Worm (Caenorhabditis elegans) whole organism, L1 larva: Measurements from ENCODE around the gene pho-10.

ENCODE experiments used
- ama-1 ChIP-seq: fragments of 150-350 bp; optimal IDR thresholded peaks from 2 replicates; lab custom pipeline; 2014
- fkh-10 ChIP-seq: sonication (generic microtip); optimal IDR thresholded peaks from 2 replicates; lab custom pipeline; 2017; ENCODE audit warnings: missing biosample characterization, missing genetic modification reagents, missing genetic modification characterization
- lin-35 ChIP-seq, 2 experiments: fragments of 150-350 bp; optimal IDR thresholded peaks; 2 replicates each; lab custom pipeline; 2014; ENCODE audit warnings: missing biosample characterization in 2 of 2, missing genetic modification characterization in 2 of 2, missing genetic modification reagents in 2 of 2
- lin-39 ChIP-seq: fragments of 150-350 bp; optimal IDR thresholded peaks from 2 replicates; lab custom pipeline; 2014; ENCODE audit warnings: missing biosample characterization, missing genetic modification reagents, missing genetic modification characterization
- mdl-1 ChIP-seq, 2 experiments: fragments of 150-350 bp; optimal IDR thresholded peaks; 2 replicates each; lab custom pipeline; 2014 to 2017; ENCODE audit warnings: missing biosample characterization in 2 of 2, missing genetic modification characterization in 2 of 2, inconsistent platforms in 1 of 2
- nhr-11 ChIP-seq: fragments of 150-350 bp; optimal IDR thresholded peaks from 2 replicates; lab custom pipeline; 2014; ENCODE audit warnings: missing biosample characterization, missing genetic modification characterization
- nhr-12 ChIP-seq: sonication (generic microtip); optimal IDR thresholded peaks from 2 replicates; lab custom pipeline; 2017; ENCODE audit warnings: missing biosample characterization, missing genetic modification characterization
- nhr-28 ChIP-seq: fragments of 150-350 bp; optimal IDR thresholded peaks from 2 replicates; lab custom pipeline; 2014; ENCODE audit warnings: missing biosample characterization, missing genetic modification characterization
- rnt-1 ChIP-seq: sonication (generic microtip); optimal IDR thresholded peaks from 2 replicates; lab custom pipeline; 2016; ENCODE audit warnings: mild to moderate bottlenecking, missing genetic modification characterization, moderate library complexity, missing compliant biosample characterization
- sptf-1 ChIP-seq: fragments of 150-350 bp; optimal IDR thresholded peaks from 2 replicates; lab custom pipeline; 2014; ENCODE audit warnings: missing biosample characterization, missing genetic modification characterization
- tbx-2 ChIP-seq: sonication (generic microtip); optimal IDR thresholded peaks from 2 replicates; lab custom pipeline; 2016; ENCODE audit warnings: missing genetic modification characterization, missing compliant biosample characterization
- ztf-4 ChIP-seq: fragments of 150-350 bp; optimal IDR thresholded peaks from 2 replicates; lab custom pipeline; 2014; ENCODE audit warnings: missing biosample characterization, missing genetic modification characterization

DNA sequence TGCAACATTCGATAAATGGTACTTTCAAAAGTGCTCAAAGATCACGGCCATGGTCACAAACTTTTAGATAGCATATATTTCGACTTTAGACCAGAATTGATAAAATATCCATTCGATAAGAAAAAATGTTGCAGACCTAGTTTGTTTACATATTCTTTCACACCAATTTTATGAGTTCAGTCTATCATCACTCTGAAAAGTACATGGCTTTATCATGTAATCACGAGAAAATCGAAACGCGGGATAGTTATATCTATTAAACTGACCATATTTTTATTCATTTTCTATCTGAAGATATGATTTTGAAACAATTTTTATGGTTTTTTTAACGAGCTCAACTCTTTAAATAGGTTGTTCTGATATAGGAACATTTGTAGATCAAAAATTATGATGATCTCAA, 11.1 kb upstream of the pho-10 start, which contains the start of gene pho-11:
- TF ChIP-seq nhr-12 (no peak), lin-39 (no peak), sptf-1 (no peak), nhr-11 (tag; lab: Kevin White, UChicago) (no peak), rnt-1 (no peak), fkh-10 (GFP tag; lab: Kevin White, UChicago) (no peak), lin-35 (GFP tag; optimal IDR thresholded peaks at IDR 0.05; lab: Kevin White, UChicago) (no peak), nhr-28 (no peak), mdl-1 (tag; optimal IDR thresholded peaks at IDR 0.05; lab: Kevin White, UChicago) (no peak), tbx-2 (no peak), ama-1 (lab: Kevin White, UChicago) (no peak), ztf-4 (no peak)
